Worm (Caenorhabditis elegans): Measurements from ENCODE around the gene grd-5.

- no peak for TF ChIP-seq T22C8.4 (GFP tag; IDR thresholded peaks at IDR 0.05)
- TF ChIP-seq ztf-23 (GFP tag; IDR thresholded peaks at IDR 0.05), result no peak
- no peak for TF ChIP-seq med-1 (GFP tag; optimal IDR thresholded peaks at IDR 0.05; ENCODE audit: insufficient read depth)
- no peak for TF ChIP-seq flt-1 (GFP tag; IDR thresholded peaks at IDR 0.05)
Observed at ce11 chrV:8636907-8637306, 18.1 kb downstream of the grd-5 start, which contains the start of gene grl-12.
